Fruit fly (Drosophila melanogaster): ENCODE data around the gene Tpc1.

The Tpc1 gene

DNA sequence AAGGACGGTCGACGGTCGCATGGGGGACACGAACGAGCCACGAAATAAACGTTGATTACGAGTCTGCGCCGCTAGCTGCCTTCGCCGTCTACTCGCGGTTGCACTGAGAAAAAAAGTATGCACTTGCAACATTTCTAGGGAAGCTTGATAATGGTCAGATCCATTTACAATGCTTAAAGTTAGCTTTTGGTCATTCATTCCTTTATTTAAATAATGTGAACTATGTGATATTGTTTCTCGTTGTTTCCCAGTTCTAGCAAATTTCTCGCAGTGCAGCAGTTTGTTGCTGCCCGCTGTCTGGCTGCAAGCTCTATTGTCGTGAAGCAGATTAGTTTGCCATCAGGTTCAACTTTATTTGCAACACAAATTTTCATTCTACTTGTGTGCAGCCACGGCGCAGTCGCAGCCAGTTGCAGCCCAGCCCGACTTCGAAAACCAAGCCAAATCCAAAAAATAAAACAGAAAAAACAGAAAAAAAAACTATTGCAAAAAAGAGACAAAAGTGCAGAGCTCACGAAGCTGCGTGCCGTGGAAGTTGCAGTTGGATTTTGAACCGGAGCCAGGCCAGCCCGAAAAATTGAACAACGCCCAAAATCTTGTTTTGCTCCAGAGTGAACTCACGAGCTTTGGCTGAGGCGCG lies 49.3 kb downstream of the Tpc1 start (continued):
- TF ChIP-seq jing (GFP tag; optimal IDR thresholded peaks at IDR 0.05) (no peak), CG11504 (tag; optimal IDR thresholded peaks at IDR 0.05) (no peak), Mrtf (GFP tag; IDR thresholded peaks at IDR 0.05) (no peak), ase (GFP tag; IDR thresholded peaks at IDR 0.05) (0 out of 3 replicates have a peak, but pooled peaks have one; percentile 17), CG8924 (tag; optimal IDR thresholded peaks at IDR 0.05) (no peak), Ada2b (GFP tag; IDR thresholded peaks at IDR 0.05) (0 out of 2 replicates have a peak, but pooled peaks have one; percentile 14), CG7963 (GFP tag; IDR thresholded peaks at IDR 0.05; ENCODE audit: partially characterized antibody) (no peak), CG11247 (GFP tag; IDR thresholded peaks at IDR 0.05) (no peak), kay (GFP tag; optimal IDR thresholded peaks at IDR 0.05) (no peak), pho (GFP tag; optimal IDR thresholded peaks at IDR 0.05) (no peak), CG8388 (GFP tag; optimal IDR thresholded peaks at IDR 0.05) (no peak), CG8359 (GFP tag; optimal IDR thresholded peaks at IDR 0.05; ENCODE audit: borderline replicate concordance) (no peak), lmd (GFP tag; IDR thresholded peaks at IDR 0.05) (peak; percentile 24; the same call in 1 of the 2 replicates), CG7839 (tag; optimal IDR thresholded peaks at IDR 0.05) (no peak), CG16815 (GFP tag; optimal IDR thresholded peaks at IDR 0.05) (no peak), unc-4 (GFP tag; IDR thresholded peaks at IDR 0.05; ENCODE audit: partially characterized antibody) (no peak), Abd-B (GFP tag; optimal IDR thresholded peaks at IDR 0.05) (peak; percentile 8), nau (GFP tag; optimal IDR thresholded peaks at IDR 0.05) (no peak), ash1 (GFP tag; optimal IDR thresholded peaks at IDR 0.05) (no peak), Xbp1 (GFP tag; optimal IDR thresholded peaks at IDR 0.05) (no peak), CG7271 (tag; optimal IDR thresholded peaks at IDR 0.05) (no peak), bsh (GFP tag; optimal IDR thresholded peaks at IDR 0.05) (peak in 1 of 2 experiments; percentile 67), lola (GFP tag; optimal IDR thresholded peaks at IDR 0.05) (no peak), dmrt11E (tag; optimal IDR thresholded peaks at IDR 0.05) (no peak), ranshi (GFP tag; IDR thresholded peaks at IDR 0.05) (no peak; the same call in 1 of the 2 replicates), stwl (tag; optimal IDR thresholded peaks at IDR 0.05) (no peak), croc (GFP tag; conservative IDR thresholded peaks at IDR 0.05) (no peak), CG31441 (GFP tag; IDR thresholded peaks at IDR 0.05) (peak; percentile 42; the same call in 1 of the 2 replicates), Mad (GFP tag; optimal IDR thresholded peaks at IDR 0.05) (no peak), lov (optimal IDR thresholded peaks at IDR 0.05) (no peak), lov (GFP tag; IDR thresholded peaks at IDR 0.05) (no peak), Atf3 (GFP tag; optimal IDR thresholded peaks at IDR 0.05) (no peak), knrl (GFP tag; IDR thresholded peaks at IDR 0.05; ENCODE audit: partially characterized antibody) (no peak), Blimp-1 (GFP tag; optimal IDR thresholded peaks at IDR 0.05) (peak; percentile 17), CG2116 (GFP tag; optimal IDR thresholded peaks at IDR 0.05) (no peak), HmgD (GFP tag; optimal IDR thresholded peaks at IDR 0.05) (no peak), CG4617 (GFP tag; optimal IDR thresholded peaks at IDR 0.05; ENCODE audit: borderline replicate concordance) (no peak), sqz (GFP tag; optimal IDR thresholded peaks at IDR 0.05) (no peak)

- TF ChIP-seq HmgZ (tag; optimal IDR thresholded peaks at IDR 0.05) (no peak), al (GFP tag; IDR thresholded peaks at IDR 0.05) (no peak), nom (GFP tag; optimal IDR thresholded peaks at IDR 0.05) (peak; percentile 11), btn (GFP tag; optimal IDR thresholded peaks at IDR 0.05) (no peak), danr (GFP tag; IDR thresholded peaks at IDR 0.05) (no peak), bsh (GFP tag; optimal IDR thresholded peaks at IDR 0.05) (peak in 1 of 2 experiments; percentile 40), CG10979 (tag; optimal IDR thresholded peaks at IDR 0.05) (no peak), CG8359 (GFP tag; optimal IDR thresholded peaks at IDR 0.05; ENCODE audit: borderline replicate concordance) (no peak), CG16815 (GFP tag; optimal IDR thresholded peaks at IDR 0.05) (no peak)
These were observed 52.2 kb downstream of the Tpc1 start for dm6 chr3R:10829746-10830145.
